Fruit fly (Drosophila melanogaster) whole organism, embryonic: Measurements from ENCODE around the gene sdk.

Experiments used
- Asciz ChIP-seq: fragments of 200-800 bp; sonication (Bioruptor generic); optimal IDR thresholded peaks from 2 replicates; lab custom pipeline; 2017; ENCODE audit warnings: missing biosample characterization, mild to moderate bottlenecking, missing genetic modification characterization, missing genetic modification reagents
- Atf3 ChIP-seq: fragments of 200-800 bp; sonication (Bioruptor generic); optimal IDR thresholded peaks from 3 replicates; lab custom pipeline; 2016; ENCODE audit warnings: missing biosample characterization, missing genetic modification characterization
- B-H1 ChIP-seq: fragments of 200-800 bp; sonication (Bioruptor generic); IDR thresholded peaks from 3 replicates; pipeline ENCODE4 v1.3.6; 2022; ENCODE audit warnings: missing biosample characterization, missing genetic modification characterization
- C15 ChIP-seq: fragments of 200-800 bp; sonication (Bioruptor generic); IDR thresholded peaks from 3 replicates; pipeline ENCODE4 v1.3.6; 2022; ENCODE audit warnings: missing biosample characterization, missing genetic modification characterization
- CG11398 ChIP-seq: fragments of 200-800 bp; sonication (Bioruptor generic); optimal IDR thresholded peaks from 2 replicates; lab custom pipeline; 2016; ENCODE audit warnings: missing biosample characterization, missing genetic modification characterization
- CG11696 ChIP-seq: fragments of 200-800 bp; sonication (Bioruptor generic); IDR thresholded peaks from 2 replicates; pipeline ENCODE4 v1.3.6; 2022; ENCODE audit warnings: missing biosample characterization, missing genetic modification characterization
- CG12236 ChIP-seq: fragments of 200-800 bp; sonication (Bioruptor generic); optimal IDR thresholded peaks from 2 replicates; lab custom pipeline; 2016; ENCODE audit warnings: missing biosample characterization, missing genetic modification characterization
- CG13894 ChIP-seq: fragments of 200-800 bp; sonication (Bioruptor generic); optimal IDR thresholded peaks from 3 replicates; lab custom pipeline; 2018; ENCODE audit warnings: missing biosample characterization, mild to moderate bottlenecking, missing genetic modification characterization, moderate library complexity
- CG16813 ChIP-seq: fragments of 200-800 bp; sonication (Bioruptor generic); IDR thresholded peaks from 3 replicates; pipeline ENCODE4 v1.3.6; 2022; ENCODE audit warnings: missing biosample characterization, missing genetic modification characterization; ENCODE audit not compliant: partially characterized antibody
- CG17186 ChIP-seq: fragments of 200-800 bp; sonication (Bioruptor generic); optimal IDR thresholded peaks from 3 replicates; lab custom pipeline; 2017; ENCODE audit warnings: missing biosample characterization, missing genetic modification reagents, missing genetic modification characterization
- CG18011 ChIP-seq: fragments of 200-800 bp; sonication (Bioruptor generic); optimal IDR thresholded peaks from 2 replicates; lab custom pipeline; 2017; ENCODE audit warnings: missing biosample characterization, missing genetic modification characterization, mild to moderate bottlenecking, moderate library complexity, missing genotype
- CG18262 ChIP-seq: fragments of 200-800 bp; optimal IDR thresholded peaks from 3 replicates; lab custom pipeline; 2019; ENCODE audit warnings: missing biosample characterization, mild to moderate bottlenecking, missing genetic modification characterization, moderate library complexity
- CG2116 ChIP-seq: fragments of 200-800 bp; sonication (Bioruptor generic); optimal IDR thresholded peaks from 3 replicates; lab custom pipeline; 2018; ENCODE audit warnings: missing biosample characterization, mild to moderate bottlenecking, missing genetic modification characterization
- CG2202 ChIP-seq: fragments of 200-800 bp; sonication (Bioruptor generic); optimal IDR thresholded peaks from 2 replicates; lab custom pipeline; 2018; ENCODE audit warnings: missing biosample characterization, mild to moderate bottlenecking, missing genetic modification characterization
- CG32532 ChIP-seq: fragments of 200-800 bp; sonication (Bioruptor generic); IDR thresholded peaks from 2 replicates; pipeline ENCODE4 v1.3.6; 2022; ENCODE audit warnings: missing biosample characterization, missing genetic modification characterization
- CG4404 ChIP-seq: fragments of 200-800 bp; sonication (Bioruptor generic); IDR thresholded peaks from 2 replicates; pipeline ENCODE4 v1.3.6; 2022; ENCODE audit warnings: missing biosample characterization, missing genetic modification characterization
- CG5953 ChIP-seq: fragments of 200-800 bp; sonication (Bioruptor generic); IDR thresholded peaks from 2 replicates; pipeline ENCODE4 v1.3.6; 2022; ENCODE audit warnings: missing biosample characterization, missing genetic modification characterization
- CG7372 ChIP-seq: fragments of 200-800 bp; sonication (Bioruptor generic); IDR thresholded peaks from 2 replicates; pipeline ENCODE4 v1.3.6; 2022; ENCODE audit warnings: missing biosample characterization, missing genetic modification characterization
- CG8944 ChIP-seq: fragments of 200-800 bp; sonication (Bioruptor generic); optimal IDR thresholded peaks from 3 replicates; lab custom pipeline; 2016; ENCODE audit warnings: missing biosample characterization, missing genetic modification characterization
- CG9215 ChIP-seq: fragments of 200-800 bp; sonication (Bioruptor generic); IDR thresholded peaks from 2 replicates; pipeline ENCODE4 v1.3.6; 2022; ENCODE audit warnings: missing biosample characterization, missing genetic modification characterization
- Camta ChIP-seq: fragments of 200-800 bp; sonication (Bioruptor generic); optimal IDR thresholded peaks from 2 replicates; lab custom pipeline; 2016; ENCODE audit warnings: missing biosample characterization, missing genetic modification characterization
- Dbx ChIP-seq: fragments of 200-800 bp; sonication (Bioruptor generic); IDR thresholded peaks from 3 replicates; pipeline ENCODE4 v1.3.6; 2022; ENCODE audit warnings: missing biosample characterization, missing genetic modification characterization
- Eip74EF ChIP-seq, 2 experiments: fragments of 200-800 bp in 1 of 2; fragments of >200 bp in 1 of 2; sonication (Bioruptor generic) in 1 of 2; optimal IDR thresholded peaks; 2 replicates each; lab custom pipeline; 2017 to 2019; ENCODE audit warnings: missing biosample characterization in 2 of 2, missing genetic modification characterization in 2 of 2, mild to moderate bottlenecking in 1 of 2, moderate library complexity in 1 of 2
- H15 ChIP-seq: fragments of 200-800 bp; sonication (Bioruptor generic); IDR thresholded peaks from 3 replicates; pipeline ENCODE4 v1.3.6; 2022; ENCODE audit warnings: missing biosample characterization, missing genetic modification characterization
- HLH4C ChIP-seq: fragments of 200-800 bp; sonication (Bioruptor generic); IDR thresholded peaks from 3 replicates; pipeline ENCODE4 v1.3.6; 2022; ENCODE audit warnings: missing biosample characterization, missing genetic modification characterization; ENCODE audit not compliant: partially characterized antibody
- MTF-1 ChIP-seq: fragments of 200-800 bp; sonication (Bioruptor generic); optimal IDR thresholded peaks from 2 replicates; lab custom pipeline; 2018; ENCODE audit warnings: missing biosample characterization, mild to moderate bottlenecking, missing genetic modification characterization, borderline replicate concordance
- Sin3A ChIP-seq: fragments of >200 bp; optimal IDR thresholded peaks from 2 replicates; lab custom pipeline; 2018
- Sry-δ ChIP-seq: fragments of 200-800 bp; sonication (Bioruptor generic); optimal IDR thresholded peaks from 2 replicates; lab custom pipeline; 2016; ENCODE audit warnings: missing biosample characterization, missing genetic modification characterization
- Taf1 ChIP-seq: fragments of 200-800 bp; sonication (Bioruptor generic); IDR thresholded peaks from 2 replicates; pipeline ENCODE4 v1.3.6; 2022; ENCODE audit warnings: missing biosample characterization, missing genetic modification characterization
- ase ChIP-seq: fragments of 200-800 bp; sonication (Bioruptor generic); IDR thresholded peaks from 3 replicates; pipeline ENCODE4 v1.3.6; 2022; ENCODE audit warnings: missing biosample characterization, missing genetic modification characterization
- btn ChIP-seq: fragments of 200-800 bp; sonication (Bioruptor generic); optimal IDR thresholded peaks from 2 replicates; lab custom pipeline; 2016; ENCODE audit warnings: missing biosample characterization, missing genetic modification characterization
- crc ChIP-seq: fragments of 200-800 bp; sonication (Bioruptor generic); optimal IDR thresholded peaks from 2 replicates; lab custom pipeline; 2016; ENCODE audit warnings: missing biosample characterization, missing genetic modification characterization
- disco-r ChIP-seq: fragments of 200-800 bp; sonication (Bioruptor generic); optimal IDR thresholded peaks from 2 replicates; lab custom pipeline; 2016; ENCODE audit warnings: missing biosample characterization, missing genetic modification characterization
- dysf ChIP-seq: fragments of 200-800 bp; sonication (Bioruptor generic); IDR thresholded peaks from 3 replicates; pipeline ENCODE4 v1.3.6; 2022; ENCODE audit warnings: missing biosample characterization, missing genetic modification characterization
- eve ChIP-seq, 2 experiments: fragments of >200 bp; optimal IDR thresholded peaks; 2 replicates each; lab custom pipeline; 2017; ENCODE audit warnings: missing biosample characterization in 2 of 2, missing genetic modification characterization in 2 of 2
- fd96Cb ChIP-seq: fragments of 200-800 bp; sonication (Bioruptor generic); optimal IDR thresholded peaks from 2 replicates; lab custom pipeline; 2018; ENCODE audit warnings: missing biosample characterization, mild to moderate bottlenecking, missing genetic modification characterization, moderate library complexity
- hbn ChIP-seq: fragments of 200-800 bp; sonication (Bioruptor generic); IDR thresholded peaks from 2 replicates; pipeline ENCODE4 v1.3.6; 2022; ENCODE audit warnings: missing biosample characterization, missing genetic modification characterization; ENCODE audit not compliant: partially characterized antibody
- kah ChIP-seq: fragments of 200-800 bp; sonication (Bioruptor generic); optimal IDR thresholded peaks from 2 replicates; lab custom pipeline; 2018; ENCODE audit warnings: missing biosample characterization, mild to moderate bottlenecking, missing genetic modification characterization
- lab ChIP-seq: fragments of 200-800 bp; sonication (Bioruptor generic); optimal IDR thresholded peaks from 3 replicates; lab custom pipeline; 2017; ENCODE audit warnings: missing biosample characterization, missing genetic modification characterization, mild to moderate bottlenecking, moderate library complexity, missing genetic modification reagents
- nerfin-2 ChIP-seq: fragments of 200-800 bp; sonication (Bioruptor generic); IDR thresholded peaks from 2 replicates; pipeline ENCODE4 v1.3.6; 2022; ENCODE audit warnings: missing biosample characterization, missing genetic modification characterization; ENCODE audit not compliant: partially characterized antibody
- nmo ChIP-seq: fragments of 200-800 bp; sonication (Bioruptor generic); optimal IDR thresholded peaks from 2 replicates; lab custom pipeline; 2018; ENCODE audit warnings: missing biosample characterization, mild to moderate bottlenecking, missing genetic modification characterization, moderate library complexity
- oc ChIP-seq: fragments of 200-800 bp; sonication (Bioruptor generic); optimal IDR thresholded peaks from 2 replicates; lab custom pipeline; 2018; ENCODE audit warnings: missing biosample characterization, mild to moderate bottlenecking, missing genetic modification characterization, moderate library complexity
- pzg ChIP-seq: fragments of 200-800 bp; sonication (Bioruptor generic); optimal IDR thresholded peaks from 3 replicates; lab custom pipeline; 2018; ENCODE audit warnings: missing biosample characterization, mild to moderate bottlenecking, missing genetic modification characterization, moderate library complexity
- rib ChIP-seq: fragments of 200-800 bp; sonication (Bioruptor generic); IDR thresholded peaks from 2 replicates; pipeline ENCODE4 v1.3.6; 2022; ENCODE audit warnings: missing biosample characterization, missing genetic modification characterization
- salm ChIP-seq: fragments of 200-800 bp; sonication (Bioruptor generic); optimal IDR thresholded peaks from 2 replicates; lab custom pipeline; 2018; ENCODE audit warnings: missing biosample characterization, mild to moderate bottlenecking, missing genetic modification characterization
- schlank ChIP-seq: fragments of 200-800 bp; sonication (Bioruptor generic); optimal IDR thresholded peaks from 2 replicates; lab custom pipeline; 2018; ENCODE audit warnings: missing biosample characterization, mild to moderate bottlenecking, missing genetic modification characterization
- stc ChIP-seq: fragments of 200-800 bp; sonication (Bioruptor generic); IDR thresholded peaks from 2 replicates; pipeline ENCODE4 v1.3.6; 2022; ENCODE audit warnings: missing biosample characterization, missing genetic modification characterization
- tll ChIP-seq, 2 experiments: fragments of 200-800 bp in 1 of 2; fragments of >200 bp in 1 of 2; sonication (Bioruptor generic) in 1 of 2; optimal IDR thresholded peaks; 2 replicates each; lab custom pipeline; 2017 to 2019; ENCODE audit warnings: missing biosample characterization in 2 of 2, missing genetic modification characterization in 2 of 2, mild to moderate bottlenecking in 1 of 2, moderate library complexity in 1 of 2
- ttk ChIP-seq: fragments of 200-800 bp; sonication (Bioruptor generic); IDR thresholded peaks from 2 replicates; pipeline ENCODE4 v2.1.2; 2022; ENCODE audit warnings: missing biosample characterization, missing genetic modification characterization
- twi ChIP-seq: fragments of 200-800 bp; optimal IDR thresholded peaks from 2 replicates; lab custom pipeline; 2019; ENCODE audit warnings: missing biosample characterization, mild to moderate bottlenecking, missing genetic modification characterization, moderate library complexity

The sdk gene

DNA sequence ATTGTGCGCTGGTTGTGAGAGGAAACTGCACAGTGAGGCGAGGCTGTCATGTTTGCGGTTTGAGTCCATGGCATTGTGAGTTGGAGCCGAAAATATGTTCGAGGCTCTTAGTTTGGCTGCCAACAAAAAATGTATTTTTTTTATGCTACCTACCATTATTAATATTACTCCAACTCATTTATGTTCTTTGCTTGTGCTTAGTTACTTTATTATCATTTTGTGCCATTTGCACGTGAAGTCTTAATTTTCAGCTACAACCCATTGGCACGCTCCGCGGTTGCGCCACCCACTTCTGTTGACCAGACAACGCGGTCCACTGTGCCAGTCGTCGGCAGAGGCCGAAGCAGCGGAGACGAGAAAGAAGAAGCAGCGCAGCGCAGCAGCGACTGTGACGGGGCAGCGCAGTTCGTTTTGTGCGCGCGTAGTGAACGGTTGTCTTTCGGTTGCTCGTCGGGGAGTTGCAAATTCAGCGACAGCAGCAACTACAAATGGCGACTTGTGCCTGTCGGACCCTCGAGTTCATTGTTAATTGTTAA, at the start of gene sdk (continued):
- TF ChIP-seq CG5953 (GFP tag; lab: Robert Waterston, UW) = peak; percentile 86
- TF ChIP-seq CG4404 (GFP tag; lab: Robert Waterston, UW) = peak; percentile 89
- peak; percentile 71 for TF ChIP-seq kah (GFP tag; lab: Kevin White, UChicago)
- peak; percentile 94 for TF ChIP-seq lab (GFP tag; lab: Kevin White, UChicago)
- peak; percentile 75 for TF ChIP-seq B-H1
- TF ChIP-seq tll (GFP tag; optimal IDR thresholded peaks at IDR 0.05; lab: Kevin White, UChicago) = peak in 1 of 2 experiments; percentile 54
- peak in 1 of 2 experiments; percentile 92 for TF ChIP-seq Eip74EF (GFP tag; optimal IDR thresholded peaks at IDR 0.05; lab: Kevin White, UChicago)
- peak; percentile 68 for TF ChIP-seq ttk (GFP tag; lab: Robert Waterston, UW)
- peak; percentile 30; the same call in 1 of the 2 replicates for TF ChIP-seq CG11696
- peak; percentile 87 for TF ChIP-seq fd96Cb (tag; lab: Kevin White, UChicago)
- peak; percentile 93 for TF ChIP-seq Atf3 (GFP tag; lab: Kevin White, UChicago)
- peak; percentile 53; the same call in 2 of the 3 replicates for TF ChIP-seq HLH4C
- peak; percentile 93 for TF ChIP-seq nmo (GFP tag; lab: Kevin White, UChicago)
- peak; percentile 93 for TF ChIP-seq CG11398 (GFP tag; lab: Kevin White, UChicago)
- TF ChIP-seq dysf (GFP tag; lab: Robert Waterston, UW) = peak; percentile 92
- peak; percentile 88 for TF ChIP-seq CG32532
- TF ChIP-seq CG16813 = peak; percentile 61
- TF ChIP-seq Camta (GFP tag; lab: Kevin White, UChicago) = peak; percentile 92
- peak; percentile 81 for TF ChIP-seq CG17186
- peak; percentile 74 for TF ChIP-seq schlank (tag; lab: Kevin White, UChicago)
- TF ChIP-seq CG18011 (GFP tag; lab: Kevin White, UChicago) = peak; percentile 64
- peak; percentile 95 for TF ChIP-seq CG18262 (tag; lab: Kevin White, UChicago)
- TF ChIP-seq btn = peak; percentile 85
- TF ChIP-seq crc (GFP tag; lab: Kevin White, UChicago) = peak; percentile 86
- TF ChIP-seq CG7372 (GFP tag; lab: Robert Waterston, UW) = peak; percentile 86
- peak; percentile 85; the same call in 2 of the 3 replicates for TF ChIP-seq Dbx (GFP tag; lab: Robert Waterston, UW)
- peak; percentile 79 for TF ChIP-seq CG2116 (GFP tag; lab: Kevin White, UChicago)
- peak; percentile 90 for TF ChIP-seq CG9215
- peak; percentile 74 for TF ChIP-seq nerfin-2 (GFP tag; lab: Robert Waterston, UW)
- peak; percentile 80 for TF ChIP-seq twi (tag; lab: Kevin White, UChicago)
- TF ChIP-seq ase = peak; percentile 84
- TF ChIP-seq Sin3A = no peak
- peak; percentile 73 for TF ChIP-seq H15 (GFP tag; lab: Robert Waterston, UW)
- TF ChIP-seq oc = peak; percentile 81
- peak; percentile 75 for TF ChIP-seq Taf1 (GFP tag; lab: Robert Waterston, UW)
- peak; percentile 86 for TF ChIP-seq disco-r
- TF ChIP-seq eve (GFP tag; optimal IDR thresholded peaks at IDR 0.05; lab: Kevin White, UChicago) = peak; percentile 55 to 97
- TF ChIP-seq salm (tag; lab: Kevin White, UChicago) = peak; percentile 83
- peak; percentile 75 for TF ChIP-seq CG13894 (tag; lab: Kevin White, UChicago)
- peak; percentile 16 for TF ChIP-seq pzg (GFP tag; lab: Kevin White, UChicago)
- peak; percentile 83 for TF ChIP-seq rib (GFP tag; lab: Robert Waterston, UW)
- TF ChIP-seq Sry-δ = peak; percentile 50
- TF ChIP-seq Asciz (GFP tag; lab: Kevin White, UChicago) = peak; percentile 83
- peak; percentile 36 for TF ChIP-seq hbn (GFP tag; lab: Robert Waterston, UW)
- 0 out of 3 replicates have a peak, but pooled peaks have one; percentile 27 for TF ChIP-seq C15 (GFP tag; lab: Robert Waterston, UW)
- peak; percentile 86 for TF ChIP-seq stc (GFP tag; lab: Robert Waterston, UW)
- peak; percentile 84 for TF ChIP-seq CG12236
- TF ChIP-seq CG2202 (tag; lab: Kevin White, UChicago) = peak; percentile 87
- TF ChIP-seq CG8944 = peak; percentile 93
- peak; percentile 8 for TF ChIP-seq MTF-1 (GFP tag; lab: Kevin White, UChicago)
